Fruit fly (Drosophila melanogaster) whole organism, embryonic: ENCODE data around the gene CG46460.

ENCODE experiments used
- Atf3 ChIP-seq: fragments of 200-800 bp; sonication (Bioruptor generic); optimal IDR thresholded peaks from 3 replicates; lab custom pipeline; 2016; ENCODE audit warnings: missing biosample characterization, missing genetic modification characterization
- CG10654 ChIP-seq: fragments of 200-800 bp; sonication (Bioruptor generic); optimal IDR thresholded peaks from 2 replicates; lab custom pipeline; 2016; ENCODE audit warnings: missing biosample characterization, missing genetic modification characterization
- CG12659 ChIP-seq: fragments of 200-800 bp; sonication (Bioruptor generic); optimal IDR thresholded peaks from 3 replicates; lab custom pipeline; 2017; ENCODE audit warnings: mild to moderate bottlenecking, missing biosample characterization, missing genetic modification reagents, missing genetic modification characterization
- CG13287 ChIP-seq: fragments of 200-800 bp; sonication (Bioruptor generic); IDR thresholded peaks from 2 replicates; pipeline ENCODE4 v1.3.6; 2022; ENCODE audit warnings: missing biosample characterization, missing genetic modification characterization; ENCODE audit not compliant: partially characterized antibody
- CG13624 ChIP-seq: fragments of 200-800 bp; sonication (Bioruptor generic); optimal IDR thresholded peaks from 2 replicates; lab custom pipeline; 2016; ENCODE audit warnings: missing biosample characterization, missing genetic modification characterization
- CG14050 ChIP-seq: fragments of 200-800 bp; sonication (Bioruptor generic); IDR thresholded peaks from 3 replicates; pipeline ENCODE4 v1.3.6; 2022; ENCODE audit warnings: missing biosample characterization, missing genetic modification characterization
- CG14667 ChIP-seq: fragments of 200-800 bp; sonication (Bioruptor generic); IDR thresholded peaks from 2 replicates; pipeline ENCODE4 v1.3.6; 2022; ENCODE audit warnings: missing biosample characterization, missing genetic modification characterization
- CG1647 ChIP-seq: fragments of 200-800 bp; sonication (Bioruptor generic); optimal IDR thresholded peaks from 3 replicates; lab custom pipeline; 2016; ENCODE audit warnings: missing biosample characterization, missing genetic modification characterization
- CG1792 ChIP-seq: fragments of 200-800 bp; sonication (Bioruptor generic); optimal IDR thresholded peaks from 2 replicates; lab custom pipeline; 2016; ENCODE audit warnings: missing biosample characterization, missing genetic modification characterization
- CG18011 ChIP-seq: fragments of 200-800 bp; sonication (Bioruptor generic); optimal IDR thresholded peaks from 2 replicates; lab custom pipeline; 2017; ENCODE audit warnings: missing biosample characterization, missing genetic modification characterization, mild to moderate bottlenecking, moderate library complexity, missing genotype
- CG2678 ChIP-seq: fragments of 200-800 bp; sonication (Bioruptor generic); optimal IDR thresholded peaks from 3 replicates; lab custom pipeline; 2019; ENCODE audit warnings: missing biosample characterization, mild to moderate bottlenecking, missing genetic modification characterization, moderate library complexity
- CG4707 ChIP-seq: fragments of 200-800 bp; sonication (Bioruptor generic); optimal IDR thresholded peaks from 2 replicates; lab custom pipeline; 2018; ENCODE audit warnings: missing biosample characterization, mild to moderate bottlenecking, missing genetic modification characterization, moderate library complexity
- CG5245 ChIP-seq: fragments of 200-800 bp; sonication (Bioruptor generic); optimal IDR thresholded peaks from 3 replicates; lab custom pipeline; 2016; ENCODE audit warnings: missing biosample characterization, missing genetic modification characterization
- CG6175 ChIP-seq: fragments of 200-800 bp; sonication (Bioruptor generic); IDR thresholded peaks from 3 replicates; pipeline ENCODE4 v1.3.6; 2022; ENCODE audit warnings: missing biosample characterization, missing genetic modification characterization
- CG7839 ChIP-seq: fragments of 200-800 bp; sonication (Bioruptor generic); optimal IDR thresholded peaks from 3 replicates; lab custom pipeline; 2018; ENCODE audit warnings: missing biosample characterization, mild to moderate bottlenecking, missing genetic modification characterization, moderate library complexity
- CG7963 ChIP-seq: fragments of 200-800 bp; sonication (Bioruptor generic); IDR thresholded peaks from 3 replicates; pipeline ENCODE4 v1.3.6; 2022; ENCODE audit warnings: missing biosample characterization, missing genetic modification characterization; ENCODE audit not compliant: partially characterized antibody
- CG8089 ChIP-seq: fragments of 200-800 bp; sonication (Bioruptor generic); optimal IDR thresholded peaks from 3 replicates; lab custom pipeline; 2016; ENCODE audit warnings: missing biosample characterization, missing genetic modification characterization
- CG9817 ChIP-seq: fragments of 200-800 bp; sonication (Bioruptor generic); optimal IDR thresholded peaks from 2 replicates; lab custom pipeline; 2018; ENCODE audit warnings: missing biosample characterization, mild to moderate bottlenecking, missing genetic modification characterization, moderate library complexity
- Dek ChIP-seq: fragments of 200-800 bp; sonication (Bioruptor generic); optimal IDR thresholded peaks from 3 replicates; lab custom pipeline; 2019; ENCODE audit warnings: missing biosample characterization, mild to moderate bottlenecking, missing genetic modification characterization, moderate library complexity
- Dfd ChIP-seq, 2 experiments: fragments of >200 bp; optimal IDR thresholded peaks; 2 replicates each; lab custom pipeline; 2017; ENCODE audit warnings: missing biosample characterization in 2 of 2, missing genetic modification characterization in 2 of 2
- Elba2 ChIP-seq: fragments of 200-800 bp; sonication (Bioruptor generic); optimal IDR thresholded peaks from 3 replicates; lab custom pipeline; 2016; ENCODE audit warnings: missing biosample characterization, missing genetic modification characterization
- Hey ChIP-seq: fragments of 200-800 bp; sonication (Bioruptor generic); optimal IDR thresholded peaks from 3 replicates; lab custom pipeline; 2018; ENCODE audit warnings: missing biosample characterization, mild to moderate bottlenecking, missing genetic modification characterization
- Hmr ChIP-seq: fragments of 200-800 bp; sonication (Bioruptor generic); optimal IDR thresholded peaks from 3 replicates; lab custom pipeline; 2017; ENCODE audit warnings: mild to moderate bottlenecking, missing biosample characterization, missing genetic modification reagents, missing genetic modification characterization
- Nf-YB ChIP-seq: fragments of 200-800 bp; sonication (Bioruptor generic); optimal IDR thresholded peaks from 3 replicates; lab custom pipeline; 2019; ENCODE audit warnings: missing biosample characterization, mild to moderate bottlenecking, missing genetic modification characterization, moderate library complexity
- Oli ChIP-seq: fragments of 200-800 bp; sonication (Bioruptor generic); optimal IDR thresholded peaks from 2 replicates; lab custom pipeline; 2018; ENCODE audit warnings: missing biosample characterization, mild to moderate bottlenecking, missing genetic modification characterization, moderate library complexity
- Sin3A ChIP-seq: fragments of >200 bp; optimal IDR thresholded peaks from 2 replicates; lab custom pipeline; 2018
- Sox100B ChIP-seq: fragments of 200-800 bp; sonication (Bioruptor generic); optimal IDR thresholded peaks from 3 replicates; lab custom pipeline; 2018; ENCODE audit warnings: missing biosample characterization, mild to moderate bottlenecking, missing genetic modification characterization
- Vsx1 ChIP-seq: fragments of 200-800 bp; sonication (Bioruptor generic); optimal IDR thresholded peaks from 2 replicates; lab custom pipeline; 2017; ENCODE audit warnings: missing biosample characterization, mild to moderate bottlenecking, missing genetic modification characterization, missing genetic modification reagents
- ab ChIP-seq: fragments of 200-800 bp; sonication (Bioruptor generic); optimal IDR thresholded peaks from 2 replicates; lab custom pipeline; 2016; ENCODE audit warnings: missing biosample characterization, missing genetic modification characterization
- amos ChIP-seq: fragments of 200-800 bp; sonication (Bioruptor generic); IDR thresholded peaks from 2 replicates; pipeline ENCODE4 v1.3.6; 2022; ENCODE audit warnings: missing biosample characterization, missing genetic modification characterization; ENCODE audit not compliant: partially characterized antibody
- ash1 ChIP-seq: fragments of 200-800 bp; sonication (Bioruptor generic); optimal IDR thresholded peaks from 2 replicates; lab custom pipeline; 2018; ENCODE audit warnings: missing biosample characterization, mild to moderate bottlenecking, missing genetic modification characterization
- bigmax ChIP-seq: fragments of 200-800 bp; sonication (Bioruptor generic); optimal IDR thresholded peaks from 2 replicates; lab custom pipeline; 2018; ENCODE audit warnings: missing biosample characterization, mild to moderate bottlenecking, missing genetic modification characterization
- bowl ChIP-seq: fragments of 200-800 bp; sonication (Bioruptor generic); IDR thresholded peaks from 2 replicates; pipeline ENCODE4 v1.3.6; 2022; ENCODE audit warnings: missing biosample characterization, missing genetic modification characterization
- bsh ChIP-seq, 2 experiments: fragments of 200-800 bp; sonication (Bioruptor generic); optimal IDR thresholded peaks; 2 replicates each; lab custom pipeline; 2017 to 2018; ENCODE audit warnings: mild to moderate bottlenecking in 2 of 2, missing biosample characterization in 2 of 2, missing genetic modification characterization in 2 of 2, moderate library complexity in 1 of 2
- chif ChIP-seq, 2 experiments: fragments of 200-800 bp; sonication (Bioruptor generic); optimal IDR thresholded peaks; 3 replicates each; lab custom pipeline; 2016; ENCODE audit warnings: missing biosample characterization in 2 of 2, missing genetic modification characterization in 2 of 2
- ems ChIP-seq: fragments of 200-800 bp; sonication (Bioruptor generic); optimal IDR thresholded peaks from 3 replicates; lab custom pipeline; 2016; ENCODE audit warnings: missing biosample characterization, missing genetic modification characterization
- fd102C ChIP-seq: fragments of 200-800 bp; sonication (Bioruptor generic); optimal IDR thresholded peaks from 2 replicates; lab custom pipeline; 2018; ENCODE audit warnings: missing biosample characterization, mild to moderate bottlenecking, missing genetic modification characterization, moderate library complexity
- gce ChIP-seq: fragments of 200-800 bp; sonication (Bioruptor generic); IDR thresholded peaks from 3 replicates; pipeline ENCODE4 v1.3.6; 2022; ENCODE audit warnings: missing biosample characterization, missing genetic modification characterization
- h ChIP-seq: fragments of >200 bp; optimal IDR thresholded peaks from 2 replicates; lab custom pipeline; 2017
- lola ChIP-seq, 3 experiments: fragments of >200 bp in 2 of 3; fragments of 200-800 bp in 1 of 3; sonication (Bioruptor generic) in 1 of 3; optimal IDR thresholded peaks; 2 replicates each; lab custom pipeline; 2017 to 2019; ENCODE audit warnings: missing biosample characterization in 3 of 3, missing genetic modification characterization in 3 of 3, mild to moderate bottlenecking in 1 of 3, moderate library complexity in 1 of 3
- mld ChIP-seq: fragments of 200-800 bp; sonication (Bioruptor generic); IDR thresholded peaks from 3 replicates; pipeline ENCODE4 v1.3.6; 2022; ENCODE audit warnings: missing biosample characterization, missing genetic modification characterization; ENCODE audit not compliant: partially characterized antibody
- pho ChIP-seq: fragments of 200-800 bp; sonication (Bioruptor generic); optimal IDR thresholded peaks from 2 replicates; lab custom pipeline; 2016; ENCODE audit warnings: missing biosample characterization, missing genetic modification characterization
- phol ChIP-seq: fragments of 200-800 bp; sonication (Bioruptor generic); optimal IDR thresholded peaks from 3 replicates; lab custom pipeline; 2018; ENCODE audit warnings: missing biosample characterization, mild to moderate bottlenecking, missing genetic modification characterization, moderate library complexity
- pnt ChIP-seq: fragments of 200-800 bp; sonication (Bioruptor generic); optimal IDR thresholded peaks from 3 replicates; lab custom pipeline; 2016; ENCODE audit warnings: missing biosample characterization, missing genetic modification characterization
- psq ChIP-seq: fragments of 200-800 bp; sonication (Bioruptor generic); optimal IDR thresholded peaks from 2 replicates; lab custom pipeline; 2017; ENCODE audit warnings: missing biosample characterization, missing genetic modification characterization
- slou ChIP-seq: fragments of 200-800 bp; sonication (Bioruptor generic); optimal IDR thresholded peaks from 3 replicates; lab custom pipeline; 2016; ENCODE audit warnings: missing biosample characterization, missing genetic modification characterization
- so ChIP-seq: fragments of 200-800 bp; sonication (Bioruptor generic); IDR thresholded peaks from 3 replicates; pipeline ENCODE4 v1.3.6; 2022; ENCODE audit warnings: missing biosample characterization, missing genetic modification characterization
- tup ChIP-seq: fragments of 200-800 bp; sonication (Bioruptor generic); optimal IDR thresholded peaks from 2 replicates; lab custom pipeline; 2016; ENCODE audit warnings: missing biosample characterization, mild to moderate bottlenecking, missing genetic modification characterization, moderate library complexity
- tx ChIP-seq: fragments of 200-800 bp; sonication (Bioruptor generic); optimal IDR thresholded peaks from 2 replicates; lab custom pipeline; 2016; ENCODE audit warnings: missing biosample characterization, missing genetic modification characterization
- unc-4 ChIP-seq: fragments of 200-800 bp; sonication (Bioruptor generic); IDR thresholded peaks from 2 replicates; pipeline ENCODE4 v1.3.6; 2022; ENCODE audit warnings: missing biosample characterization, missing genetic modification characterization; ENCODE audit not compliant: partially characterized antibody

CG46460 gene

DNA sequence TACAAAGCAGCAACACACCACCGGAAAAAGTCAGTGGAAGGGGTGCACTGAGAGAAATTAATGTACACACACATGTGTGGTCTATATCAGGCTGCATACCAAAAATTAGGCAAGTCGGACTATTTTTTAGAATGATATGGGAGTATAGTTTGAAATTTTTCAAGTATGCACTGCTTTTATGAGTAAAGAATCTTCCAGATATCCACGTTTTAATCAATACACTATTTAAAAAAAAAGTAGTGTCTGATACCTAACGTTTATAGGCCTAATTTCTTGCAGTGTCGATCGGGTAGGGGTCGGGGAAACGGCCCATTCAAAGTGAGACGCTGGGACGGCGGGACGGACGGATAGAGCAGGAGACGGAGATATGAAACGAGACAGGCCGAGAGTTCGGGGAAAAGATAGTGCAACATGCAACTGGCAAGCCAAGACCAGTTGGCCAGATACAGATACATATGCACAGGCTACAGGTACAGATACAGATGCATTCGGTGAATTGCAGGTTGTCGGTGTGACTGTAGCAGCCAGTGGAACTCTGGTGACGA lies 3.3 kb upstream of the CG46460 start (continued):
- TF ChIP-seq CG13624 (GFP tag; lab: Kevin White, UChicago) (peak; percentile 76), CG8089 (GFP tag; lab: Kevin White, UChicago) (peak; percentile 94), bigmax (GFP tag; lab: Kevin White, UChicago) (no peak), CG13287 (GFP tag; lab: Robert Waterston, UW) (no peak), CG6175 (GFP tag; lab: Robert Waterston, UW) (no peak), Sox100B (GFP tag; lab: Kevin White, UChicago) (peak; percentile 96), Nf-YB (GFP tag; lab: Kevin White, UChicago) (peak; percentile 82), CG14050 (peak; percentile 82), chif (GFP tag; optimal IDR thresholded peaks at IDR 0.05; lab: Kevin White, UChicago) (peak; percentile 93 to 98), CG12659 (GFP tag; lab: Kevin White, UChicago) (peak; percentile 90), mld (no peak), ab (GFP tag; lab: Kevin White, UChicago) (peak; percentile 78), slou (GFP tag; lab: Kevin White, UChicago) (peak; percentile 67), bsh (GFP tag; optimal IDR thresholded peaks at IDR 0.05; lab: Kevin White, UChicago) (peak; percentile 87 to 96), fd102C (GFP tag; lab: Kevin White, UChicago) (peak; percentile 97), psq (GFP tag; lab: Kevin White, UChicago) (peak; percentile 77), tx (GFP tag; lab: Kevin White, UChicago) (peak; percentile 93), so (peak; percentile 90), CG18011 (GFP tag; lab: Kevin White, UChicago) (peak; percentile 38), pho (peak; percentile 57), Sin3A (lab: Kevin White, UChicago) (no peak), tup (GFP tag; lab: Kevin White, UChicago) (peak; percentile 71), Vsx1 (GFP tag; lab: Kevin White, UChicago) (peak; percentile 82), CG14667 (GFP tag; lab: Robert Waterston, UW) (peak; percentile 86), pnt (GFP tag; lab: Kevin White, UChicago) (peak; percentile 96), amos (GFP tag; lab: Robert Waterston, UW) (no peak), unc-4 (GFP tag; lab: Robert Waterston, UW) (no peak), Hey (tag; lab: Kevin White, UChicago) (peak; percentile 38), CG7963 (GFP tag; lab: Robert Waterston, UW) (no peak), Dek (tag; lab: Kevin White, UChicago) (peak; percentile 79), lola (GFP tag; optimal IDR thresholded peaks at IDR 0.05; lab: Kevin White, UChicago) (peak in 1 of 3 experiments; percentile 99), CG1792 (GFP tag; lab: Kevin White, UChicago) (peak; percentile 77), h (lab: Kevin White, UChicago) (no peak), CG4707 (peak; percentile 87), phol (tag; lab: Kevin White, UChicago) (peak; percentile 97), Dfd (GFP tag; optimal IDR thresholded peaks at IDR 0.05; lab: Kevin White, UChicago) (no peak), CG7839 (peak; percentile 95), CG2678 (tag; lab: Kevin White, UChicago) (peak; percentile 94), ems (GFP tag; lab: Kevin White, UChicago) (peak; percentile 91), gce (GFP tag; lab: Robert Waterston, UW) (peak; percentile 84), CG9817 (tag; lab: Kevin White, UChicago) (peak; percentile 77), Elba2 (GFP tag; lab: Kevin White, UChicago) (peak; percentile 87), Hmr (GFP tag; lab: Kevin White, UChicago) (peak; percentile 59), Oli (tag; lab: Kevin White, UChicago) (peak; percentile 96), ash1 (no peak), bowl (GFP tag; lab: Robert Waterston, UW) (peak; percentile 73), CG10654 (GFP tag; lab: Kevin White, UChicago) (peak; percentile 91), CG1647 (GFP tag; lab: Kevin White, UChicago) (peak; percentile 80), Atf3 (GFP tag; lab: Kevin White, UChicago) (peak; percentile 94), CG5245 (GFP tag; lab: Kevin White, UChicago) (peak; percentile 93)
